Fruit fly (Drosophila melanogaster) whole organism, adult: Measurements from ENCODE around the gene CG14207.

ENCODE experiments used
- CG11617 ChIP-seq: fragments of 200-800 bp; sonication (Bioruptor generic); optimal IDR thresholded peaks from 2 replicates; lab custom pipeline; 2017; ENCODE audit warnings: mild to moderate bottlenecking, missing biosample characterization, missing genetic modification reagents, missing genetic modification characterization
- CG12768 ChIP-seq: fragments of 200-800 bp; sonication (Bioruptor generic); optimal IDR thresholded peaks from 2 replicates; lab custom pipeline; 2017; ENCODE audit warnings: missing biosample characterization, missing genetic modification characterization, mild to moderate bottlenecking, moderate library complexity, missing genetic modification reagents
- CG14711 ChIP-seq: fragments of 200-800 bp; sonication (Bioruptor generic); optimal IDR thresholded peaks from 2 replicates; lab custom pipeline; 2018; ENCODE audit warnings: missing biosample characterization, mild to moderate bottlenecking, missing genetic modification characterization, moderate library complexity
- CG1620 ChIP-seq: fragments of 200-800 bp; sonication (Bioruptor generic); optimal IDR thresholded peaks from 2 replicates; lab custom pipeline; 2016; ENCODE audit warnings: missing biosample characterization, missing genetic modification characterization
- CG33017 ChIP-seq: fragments of 200-800 bp; sonication (Bioruptor generic); optimal IDR thresholded peaks from 2 replicates; lab custom pipeline; 2018; ENCODE audit warnings: missing biosample characterization, mild to moderate bottlenecking, missing genetic modification characterization, moderate library complexity
- CG5204 ChIP-seq: fragments of 200-800 bp; sonication (Bioruptor generic); optimal IDR thresholded peaks from 2 replicates; lab custom pipeline; 2016; ENCODE audit warnings: missing biosample characterization, missing genetic modification characterization
- CG7045 ChIP-seq: fragments of 200-800 bp; sonication (Bioruptor generic); optimal IDR thresholded peaks from 2 replicates; lab custom pipeline; 2017; ENCODE audit warnings: missing biosample characterization, mild to moderate bottlenecking, missing genetic modification characterization
- CG7101 ChIP-seq: fragments of 200-800 bp; sonication (Bioruptor generic); optimal IDR thresholded peaks from 2 replicates; lab custom pipeline; 2018; ENCODE audit warnings: missing biosample characterization, mild to moderate bottlenecking, missing genetic modification characterization, moderate library complexity
- Clk ChIP-seq: fragments of 200-800 bp; sonication (Bioruptor generic); optimal IDR thresholded peaks from 2 replicates; lab custom pipeline; 2017; ENCODE audit warnings: missing biosample characterization, missing genetic modification characterization
- Crg-1 ChIP-seq: fragments of 200-800 bp; sonication (Bioruptor generic); optimal IDR thresholded peaks from 2 replicates; lab custom pipeline; 2016; ENCODE audit warnings: missing biosample characterization, missing genetic modification characterization
- Hr96 ChIP-seq: fragments of 200-800 bp; sonication (Bioruptor generic); optimal IDR thresholded peaks from 2 replicates; lab custom pipeline; 2016; ENCODE audit warnings: missing biosample characterization, missing genetic modification characterization
- Mnt ChIP-seq: fragments of 200-800 bp; sonication (Bioruptor generic); optimal IDR thresholded peaks from 2 replicates; lab custom pipeline; 2016; ENCODE audit warnings: missing biosample characterization, mild to moderate bottlenecking, missing genetic modification characterization
- bab1 ChIP-seq: fragments of 200-800 bp; sonication (Bioruptor generic); optimal IDR thresholded peaks from 3 replicates; lab custom pipeline; 2019; ENCODE audit warnings: missing biosample characterization, mild to moderate bottlenecking, missing genetic modification characterization, moderate library complexity
- cic ChIP-seq: fragments of 200-800 bp; sonication (Bioruptor generic); optimal IDR thresholded peaks from 2 replicates; lab custom pipeline; 2017; ENCODE audit warnings: missing biosample characterization, mild to moderate bottlenecking, missing genetic modification characterization, moderate library complexity
- cnc ChIP-seq, 2 experiments: fragments of >200 bp; optimal IDR thresholded peaks; 2 replicates each; lab custom pipeline; 2017
- kay ChIP-seq: fragments of 200-800 bp; sonication (Bioruptor generic); peaks from one replicate; lab custom pipeline; 2016; ENCODE audit warnings: missing biosample characterization, missing genetic modification characterization, borderline replicate concordance
- ovo ChIP-seq: fragments of 200-800 bp; sonication (Bioruptor generic); optimal IDR thresholded peaks from 2 replicates; lab custom pipeline; 2016; ENCODE audit warnings: missing biosample characterization, missing genetic modification characterization
- pad ChIP-seq: fragments of 200-800 bp; sonication (Bioruptor generic); optimal IDR thresholded peaks from 3 replicates; lab custom pipeline; 2017; ENCODE audit warnings: missing biosample characterization, missing genetic modification characterization, mild to moderate bottlenecking, moderate library complexity, missing genetic modification reagents
- tj ChIP-seq: fragments of 200-800 bp; sonication (Bioruptor generic); optimal IDR thresholded peaks from 3 replicates; lab custom pipeline; 2017; ENCODE audit warnings: missing biosample characterization, mild to moderate bottlenecking, missing genetic modification characterization, moderate library complexity
- toe ChIP-seq: fragments of 200-800 bp; sonication (Bioruptor generic); optimal IDR thresholded peaks from 2 replicates; lab custom pipeline; 2016; ENCODE audit warnings: missing biosample characterization, missing genetic modification characterization

CG14207 gene

dm6 chrX:19590070-19590469 lies 14.9 kb upstream of the CG14207 start, which contains the start of gene CG14219:
Gene CG14219, minus strand, starts transcription at chrX:19590170.
- TF ChIP-seq toe (GFP tag; lab: Kevin White, UChicago) (no peak), ovo (GFP tag; lab: Kevin White, UChicago) (no peak), tj (GFP tag; lab: Kevin White, UChicago) (no peak), Mnt (GFP tag; lab: Kevin White, UChicago) (no peak), CG11617 (no peak), cnc (optimal IDR thresholded peaks at IDR 0.05; lab: Kevin White, UChicago) (no peak), Clk (GFP tag; lab: Kevin White, UChicago) (no peak), Hr96 (GFP tag; lab: Kevin White, UChicago) (no peak), pad (no peak), Crg-1 (GFP tag; lab: Kevin White, UChicago) (no peak), CG5204 (GFP tag; lab: Kevin White, UChicago) (no peak), cic (GFP tag; lab: Kevin White, UChicago) (no peak), CG7045 (GFP tag; lab: Kevin White, UChicago) (no peak), CG1620 (no peak), CG14711 (tag; lab: Kevin White, UChicago) (no peak), bab1 (no peak)

- TF ChIP-seq ovo (GFP tag; lab: Kevin White, UChicago) (no peak), cic (GFP tag; lab: Kevin White, UChicago) (no peak), bab1 (no peak), CG11617 (no peak), CG14711 (tag; lab: Kevin White, UChicago) (no peak), Mnt (GFP tag; lab: Kevin White, UChicago) (no peak), tj (GFP tag; lab: Kevin White, UChicago) (no peak), Crg-1 (GFP tag; lab: Kevin White, UChicago) (no peak), CG7101 (tag; lab: Kevin White, UChicago) (no peak), cnc (optimal IDR thresholded peaks at IDR 0.05; lab: Kevin White, UChicago) (no peak), CG1620 (no peak), Clk (GFP tag; lab: Kevin White, UChicago) (no peak)
Observed at dm6 chrX:19590579-19590978, 14.4 kb upstream of the CG14207 start.

dm6 chrX:19592309-19592708 lies 12.7 kb upstream of the CG14207 start, which contains the start of gene CG14205:
Gene CG14205, plus strand, starts transcription at chrX:19592609.
- TF ChIP-seq cnc (optimal IDR thresholded peaks at IDR 0.05; lab: Kevin White, UChicago), result no peak
- no peak for TF ChIP-seq tj (GFP tag; lab: Kevin White, UChicago)
- TF ChIP-seq kay (GFP tag; lab: Kevin White, UChicago), result no peak
- no peak for TF ChIP-seq CG7045 (GFP tag; lab: Kevin White, UChicago)
- no peak for TF ChIP-seq CG11617
- no peak for TF ChIP-seq Mnt (GFP tag; lab: Kevin White, UChicago)
- TF ChIP-seq Clk (GFP tag; lab: Kevin White, UChicago), result no peak
- TF ChIP-seq cic (GFP tag; lab: Kevin White, UChicago), result no peak
- no peak for TF ChIP-seq CG1620
- TF ChIP-seq CG5204 (GFP tag; lab: Kevin White, UChicago), result no peak
- no peak for TF ChIP-seq CG14711 (tag; lab: Kevin White, UChicago)
- TF ChIP-seq ovo (GFP tag; lab: Kevin White, UChicago), result no peak
- TF ChIP-seq toe (GFP tag; lab: Kevin White, UChicago), result no peak

DNA sequence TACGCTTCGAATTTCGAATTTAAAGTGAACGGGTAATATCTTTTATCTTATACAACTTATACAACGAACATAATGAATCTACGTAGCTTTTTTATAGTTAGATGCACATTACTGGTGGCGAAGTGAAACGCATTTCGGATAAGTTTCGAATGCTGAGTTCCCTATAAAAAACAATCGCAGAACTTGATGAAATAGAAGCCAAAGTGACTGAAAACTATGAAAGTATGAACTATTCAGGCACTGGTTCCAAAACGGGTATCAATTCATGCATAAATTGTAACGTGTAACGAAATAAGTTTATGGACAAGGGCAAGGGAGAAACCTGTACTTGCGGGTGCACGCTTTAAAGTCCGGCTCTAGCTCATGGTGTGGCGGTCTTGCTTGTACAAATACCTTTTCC lies 9.1 kb upstream of the CG14207 start:
- TF ChIP-seq tj (GFP tag; lab: Kevin White, UChicago), result no peak
- no peak for TF ChIP-seq pad
- no peak for TF ChIP-seq CG14711 (tag; lab: Kevin White, UChicago)
- no peak for TF ChIP-seq cnc (optimal IDR thresholded peaks at IDR 0.05; lab: Kevin White, UChicago)
- TF ChIP-seq toe (GFP tag; lab: Kevin White, UChicago), result no peak
- TF ChIP-seq CG5204 (GFP tag; lab: Kevin White, UChicago), result no peak
- TF ChIP-seq CG7101 (tag; lab: Kevin White, UChicago), result no peak
- TF ChIP-seq ovo (GFP tag; lab: Kevin White, UChicago), result no peak
- no peak for TF ChIP-seq Crg-1 (GFP tag; lab: Kevin White, UChicago)
- no peak for TF ChIP-seq Hr96 (GFP tag; lab: Kevin White, UChicago)
- TF ChIP-seq bab1, result no peak

- TF ChIP-seq CG7101 (tag; lab: Kevin White, UChicago) (peak; percentile 95), Crg-1 (GFP tag; lab: Kevin White, UChicago) (peak; percentile 98), cic (GFP tag; lab: Kevin White, UChicago) (peak; percentile 34), Mnt (GFP tag; lab: Kevin White, UChicago) (peak; percentile 96), CG11617 (peak; percentile 98), CG7045 (GFP tag; lab: Kevin White, UChicago) (peak; percentile 82), toe (GFP tag; lab: Kevin White, UChicago) (peak; percentile 77), CG1620 (peak; percentile 98), CG12768 (GFP tag; lab: Kevin White, UChicago) (peak; percentile 79), bab1 (peak; percentile 96), CG5204 (GFP tag; lab: Kevin White, UChicago) (peak; percentile 85), Hr96 (GFP tag; lab: Kevin White, UChicago) (peak; percentile 95), cnc (optimal IDR thresholded peaks at IDR 0.05; lab: Kevin White, UChicago) (no peak), ovo (GFP tag; lab: Kevin White, UChicago) (peak; percentile 97), CG33017 (tag; lab: Kevin White, UChicago) (peak; percentile 78), Clk (GFP tag; lab: Kevin White, UChicago) (peak; percentile 34), kay (GFP tag; lab: Kevin White, UChicago) (peak; percentile 58), tj (GFP tag; lab: Kevin White, UChicago) (peak; percentile 88), CG14711 (tag; lab: Kevin White, UChicago) (peak; percentile 70), pad (peak; percentile 86)
Observed at dm6 chrX:19597684-19598363, 7.2 kb upstream of the CG14207 start, which contains the start of gene RpS10b. Gene RpS10b, plus strand, starts transcription at chrX:19598031.
